Worm (Caenorhabditis elegans) whole organism, L4 larva: ENCODE data around the gene ZK402.2.

ENCODE experiments used
- F26F4.8 ChIP-seq: fragments of 200-800 bp; sonication (Bioruptor generic); conservative IDR thresholded peaks from 2 replicates; pipeline ENCODE4 v1.3.6; 2022; ENCODE audit warnings: missing genetic modification characterization, missing compliant biosample characterization
- F44E2.7 ChIP-seq: fragments of 200-800 bp; sonication (Bioruptor generic); IDR thresholded peaks from 2 replicates; pipeline ENCODE4 v2.1.2; 2022; ENCODE audit warnings: missing genetic modification characterization, missing compliant biosample characterization
- R02D3.7 ChIP-seq: fragments of 150-350 bp; sonication (generic microtip); optimal IDR thresholded peaks from 3 replicates; lab custom pipeline; 2014; ENCODE audit warnings: missing biosample characterization, missing genetic modification characterization
- T20F7.1 ChIP-seq: fragments of 200-800 bp; sonication (Bioruptor generic); optimal IDR thresholded peaks from 2 replicates; lab custom pipeline; 2018; ENCODE audit warnings: mild to moderate bottlenecking, missing genetic modification characterization, missing compliant biosample characterization
- T26A8.4 ChIP-seq: fragments of 200-800 bp; sonication (Bioruptor generic); IDR thresholded peaks from 2 replicates; pipeline ENCODE4 v1.3.6; 2022; ENCODE audit warnings: missing genetic modification characterization, missing compliant biosample characterization
- ZK337.2 ChIP-seq: fragments of 200-800 bp; sonication (Bioruptor generic); IDR thresholded peaks from 2 replicates; pipeline ENCODE4 v1.3.6; 2022; ENCODE audit warnings: missing genetic modification reagents, missing genetic modification characterization, missing compliant biosample characterization
- attf-4 ChIP-seq: sonication (generic microtip); optimal IDR thresholded peaks from 3 replicates; lab custom pipeline; 2017; ENCODE audit warnings: missing biosample characterization, missing genetic modification characterization
- ceh-32 ChIP-seq: sonication (generic microtip); optimal IDR thresholded peaks from 2 replicates; lab custom pipeline; 2016; ENCODE audit warnings: mild to moderate bottlenecking, missing genetic modification characterization, missing compliant biosample characterization; ENCODE audit not compliant: poor library complexity
- ceh-82 ChIP-seq: sonication (generic microtip); optimal IDR thresholded peaks from 2 replicates; lab custom pipeline; 2017; ENCODE audit warnings: missing biosample characterization, missing genetic modification characterization
- cey-2 ChIP-seq: sonication (generic microtip); optimal IDR thresholded peaks from 3 replicates; lab custom pipeline; 2017; ENCODE audit warnings: missing genetic modification characterization, mild to moderate bottlenecking, missing compliant biosample characterization, antibody characterized with exemption, borderline replicate concordance; ENCODE audit not compliant: insufficient read depth
- daf-12 ChIP-seq: fragments of 150-350 bp; optimal IDR thresholded peaks from 2 replicates; lab custom pipeline; 2014; ENCODE audit warnings: missing biosample characterization, missing genetic modification reagents, missing genetic modification characterization
- daf-16 ChIP-seq, 3 experiments: sonication (generic microtip); optimal IDR thresholded peaks; 2 replicates each; lab custom pipeline; 2016 to 2017; ENCODE audit warnings: missing genetic modification characterization in 3 of 3, missing genetic modification reagents in 3 of 3, mild to moderate bottlenecking in 2 of 3, missing compliant biosample characterization in 2 of 3, missing biosample characterization in 1 of 3, moderate library complexity in 1 of 3
- dmd-6 ChIP-seq: fragments of 200-800 bp; sonication (Bioruptor generic); IDR thresholded peaks from 2 replicates; pipeline ENCODE4 v1.3.6; 2022; ENCODE audit warnings: missing genetic modification reagents, missing genetic modification characterization, missing compliant biosample characterization
- dmd-9 ChIP-seq: fragments of 200-800 bp; sonication (Bioruptor generic); IDR thresholded peaks from 2 replicates; pipeline ENCODE4 v1.3.6; 2022; ENCODE audit warnings: missing genetic modification reagents, missing genetic modification characterization, missing compliant biosample characterization
- dpl-1 ChIP-seq: fragments of 150-350 bp; optimal IDR thresholded peaks from 2 replicates; lab custom pipeline; 2014; ENCODE audit warnings: missing biosample characterization, missing genetic modification reagents, missing genetic modification characterization
- dve-1 ChIP-seq: sonication (generic microtip); optimal IDR thresholded peaks from 2 replicates; lab custom pipeline; 2017; ENCODE audit warnings: antibody characterized with exemption, mild to moderate bottlenecking, missing genetic modification characterization, missing compliant biosample characterization; ENCODE audit not compliant: insufficient read depth
- egl-27 ChIP-seq: sonication (generic microtip); optimal IDR thresholded peaks from 3 replicates; lab custom pipeline; 2017; ENCODE audit warnings: missing biosample characterization, missing genetic modification reagents, missing genetic modification characterization
- egl-43 ChIP-seq: fragments of 200-800 bp; sonication (Bioruptor generic); IDR thresholded peaks from 2 replicates; pipeline ENCODE4 v1.3.6; 2022; ENCODE audit warnings: missing genetic modification reagents, missing genetic modification characterization, missing compliant biosample characterization
- fos-1 ChIP-seq: fragments of 150-350 bp; optimal IDR thresholded peaks from 2 replicates; lab custom pipeline; 2014; ENCODE audit warnings: missing biosample characterization, missing genetic modification characterization
- hif-1 ChIP-seq, 2 experiments: sonication (generic microtip); optimal IDR thresholded peaks; 2 replicates each; lab custom pipeline; 2016 to 2017; ENCODE audit warnings: missing compliant biosample characterization in 2 of 2, missing genetic modification characterization in 2 of 2, missing genetic modification reagents in 2 of 2, missing genotype in 2 of 2, mild to moderate bottlenecking in 1 of 2
- hlh-30 ChIP-seq: sonication (generic microtip); optimal IDR thresholded peaks from 2 replicates; lab custom pipeline; 2017; ENCODE audit warnings: antibody characterized with exemption, mild to moderate bottlenecking, missing genetic modification characterization, missing compliant biosample characterization; ENCODE audit not compliant: insufficient read depth
- hmg-1.1 ChIP-seq: fragments of 200-800 bp; sonication (Bioruptor generic); IDR thresholded peaks from 2 replicates; pipeline ENCODE4 v1.3.6; 2022; ENCODE audit warnings: missing genetic modification reagents, missing genetic modification characterization, missing compliant biosample characterization
- jun-1 ChIP-seq: fragments of 150-350 bp; optimal IDR thresholded peaks from 2 replicates; lab custom pipeline; 2014; ENCODE audit warnings: missing biosample characterization, missing genetic modification reagents, missing genetic modification characterization
- lin-1 ChIP-seq: fragments of 200-800 bp; sonication (Bioruptor generic); IDR thresholded peaks from 2 replicates; pipeline ENCODE4 v1.3.6; 2022; ENCODE audit warnings: missing genetic modification reagents, missing genetic modification characterization, missing compliant biosample characterization
- lin-15B ChIP-seq: fragments of 150-350 bp; sonication (generic microtip); optimal IDR thresholded peaks from 3 replicates; lab custom pipeline; 2014; ENCODE audit warnings: missing biosample characterization, missing genetic modification characterization
- lin-38 ChIP-seq: fragments of 200-800 bp; sonication (Bioruptor generic); IDR thresholded peaks from 2 replicates; pipeline ENCODE4 v1.3.6; 2022; ENCODE audit warnings: missing genetic modification reagents, missing genetic modification characterization, missing compliant biosample characterization
- lin-39 ChIP-seq: fragments of 150-350 bp; optimal IDR thresholded peaks from 2 replicates; lab custom pipeline; 2014; ENCODE audit warnings: missing biosample characterization, missing genetic modification reagents, missing genetic modification characterization
- madf-5 ChIP-seq, 2 experiments: fragments of 200-800 bp; sonication (Bioruptor generic); IDR thresholded peaks; 2 replicates each; pipeline ENCODE4 v1.3.6; 2022; ENCODE audit warnings: missing compliant biosample characterization in 2 of 2, missing genetic modification characterization in 2 of 2
- mdt-29 ChIP-seq: fragments of 200-800 bp; sonication (Bioruptor generic); IDR thresholded peaks from 2 replicates; pipeline ENCODE4 v1.3.6; 2022; ENCODE audit warnings: missing genetic modification reagents, missing genetic modification characterization, missing compliant biosample characterization
- mes-2 ChIP-seq: sonication (generic microtip); optimal IDR thresholded peaks from 2 replicates; lab custom pipeline; 2016; ENCODE audit warnings: missing genotype, mild to moderate bottlenecking, missing genetic modification characterization, missing compliant biosample characterization; ENCODE audit not compliant: poor library complexity, severe bottlenecking
- nhr-102 ChIP-seq: sonication (generic microtip); optimal IDR thresholded peaks from 2 replicates; lab custom pipeline; 2016; ENCODE audit warnings: mild to moderate bottlenecking, missing genetic modification characterization, moderate library complexity, missing compliant biosample characterization
- nhr-11 ChIP-seq: fragments of 150-350 bp; optimal IDR thresholded peaks from 2 replicates; lab custom pipeline; 2014; ENCODE audit warnings: missing biosample characterization, missing genetic modification characterization
- nhr-111 ChIP-seq: fragments of 200-800 bp; sonication (Bioruptor generic); optimal IDR thresholded peaks from 2 replicates; lab custom pipeline; 2018; ENCODE audit warnings: mild to moderate bottlenecking, missing genetic modification characterization, missing compliant biosample characterization
- nhr-237 ChIP-seq: sonication (generic microtip); optimal IDR thresholded peaks from 2 replicates; lab custom pipeline; 2017; ENCODE audit warnings: missing biosample characterization, missing genetic modification characterization
- nhr-25 ChIP-seq: sonication (generic microtip); optimal IDR thresholded peaks from 2 replicates; lab custom pipeline; 2017; ENCODE audit warnings: missing genetic modification characterization, mild to moderate bottlenecking, missing compliant biosample characterization, antibody characterized with exemption, moderate library complexity, borderline replicate concordance; ENCODE audit not compliant: insufficient read depth
- nhr-28 ChIP-seq: fragments of 150-350 bp; optimal IDR thresholded peaks from 2 replicates; lab custom pipeline; 2014; ENCODE audit warnings: missing biosample characterization, missing genetic modification characterization
- nhr-48 ChIP-seq: sonication (generic microtip); optimal IDR thresholded peaks from 2 replicates; lab custom pipeline; 2016; ENCODE audit warnings: mild to moderate bottlenecking, missing genetic modification characterization, missing compliant biosample characterization
- nhr-6 ChIP-seq: fragments of 150-350 bp; optimal IDR thresholded peaks from 2 replicates; lab custom pipeline; 2014; ENCODE audit warnings: missing biosample characterization, missing genetic modification characterization
- nhr-76 ChIP-seq: fragments of 150-350 bp; optimal IDR thresholded peaks from 2 replicates; lab custom pipeline; 2014; ENCODE audit warnings: missing biosample characterization, missing genetic modification characterization
- nhr-77 ChIP-seq: fragments of 150-350 bp; optimal IDR thresholded peaks from 2 replicates; lab custom pipeline; 2014; ENCODE audit warnings: missing biosample characterization, missing genetic modification characterization
- pqm-1 ChIP-seq: sonication (generic microtip); optimal IDR thresholded peaks from 2 replicates; lab custom pipeline; 2017; ENCODE audit warnings: missing biosample characterization, missing genetic modification characterization
- saeg-2 ChIP-seq: fragments of 200-800 bp; sonication (Bioruptor generic); IDR thresholded peaks from 2 replicates; pipeline ENCODE4 v1.3.6; 2022; ENCODE audit warnings: missing genetic modification reagents, missing genetic modification characterization, missing compliant biosample characterization
- sdz-12 ChIP-seq: fragments of 200-800 bp; sonication (Bioruptor generic); optimal IDR thresholded peaks from 2 replicates; lab custom pipeline; 2018; ENCODE audit warnings: mild to moderate bottlenecking, missing genetic modification characterization, missing compliant biosample characterization
- skn-1 ChIP-seq: fragments of 150-350 bp; optimal IDR thresholded peaks from 2 replicates; lab custom pipeline; 2014; ENCODE audit warnings: missing biosample characterization, missing genetic modification characterization
- snpc-1.2 ChIP-seq: fragments of 200-800 bp; sonication (Bioruptor generic); IDR thresholded peaks from 2 replicates; pipeline ENCODE4 v1.3.6; 2022; ENCODE audit warnings: missing genetic modification reagents, missing genetic modification characterization, missing compliant biosample characterization
- tra-1 ChIP-seq: fragments of 200-800 bp; sonication (Bioruptor generic); IDR thresholded peaks from 2 replicates; pipeline ENCODE4 v1.3.6; 2022; ENCODE audit warnings: missing genetic modification reagents, missing genetic modification characterization, missing compliant biosample characterization
- unc-39 ChIP-seq: sonication (generic microtip); optimal IDR thresholded peaks from 2 replicates; lab custom pipeline; 2017; ENCODE audit warnings: missing biosample characterization, missing genetic modification characterization
- zag-1 ChIP-seq: fragments of 150-350 bp; optimal IDR thresholded peaks from 2 replicates; lab custom pipeline; 2014; ENCODE audit warnings: missing biosample characterization, missing genetic modification characterization
- zfp-3 ChIP-seq: fragments of 200-800 bp; sonication (Bioruptor generic); conservative IDR thresholded peaks from 2 replicates; pipeline ENCODE4 v1.3.6; 2022; ENCODE audit warnings: missing genetic modification reagents, missing genetic modification characterization, missing compliant biosample characterization
- ztf-11 ChIP-seq: fragments of 150-350 bp; optimal IDR thresholded peaks from 2 replicates; lab custom pipeline; 2014; ENCODE audit warnings: missing biosample characterization, missing genetic modification characterization

ZK402.2 gene

ce11 chrX:1379391-1379790 is 24.2 kb upstream of the ZK402.2 start:
- peak; percentile 89; the same call in 1 of the 2 replicates for TF ChIP-seq F44E2.7 (GFP tag; lab: Robert Waterston, UW)
- no peak for TF ChIP-seq unc-39
- no peak for TF ChIP-seq ztf-11
- peak; percentile 56; the same call in 1 of the 2 replicates for TF ChIP-seq zfp-3 (GFP tag; lab: Robert Waterston, UW)
- TF ChIP-seq egl-27: no peak
- TF ChIP-seq nhr-28 (tag; lab: Kevin White, UChicago): no peak
- no peak for TF ChIP-seq T20F7.1 (GFP tag; lab: Kevin White, UChicago)
- TF ChIP-seq ceh-82 (tag; lab: Kevin White, UChicago): no peak
- TF ChIP-seq mdt-29: 0 out of 2 replicates have a peak, but pooled peaks have one; percentile 31
- TF ChIP-seq snpc-1.2 (GFP tag; lab: Robert Waterston, UW): peak; percentile 74
- peak; percentile 78 for TF ChIP-seq lin-38 (GFP tag; lab: Robert Waterston, UW)
- peak; percentile 91 for TF ChIP-seq dmd-9 (GFP tag; lab: Robert Waterston, UW)
- no peak for TF ChIP-seq nhr-25
- no peak for TF ChIP-seq zag-1 (tag; lab: Kevin White, UChicago)
- no peak for TF ChIP-seq lin-39 (tag; lab: Kevin White, UChicago)
- no peak for TF ChIP-seq sdz-12
- TF ChIP-seq tra-1 (GFP tag; lab: Robert Waterston, UW): peak; percentile 67
- TF ChIP-seq pqm-1: no peak
- TF ChIP-seq ceh-32 (tag; lab: Kevin White, UChicago): peak; percentile 20
- no peak for TF ChIP-seq nhr-6 (tag; lab: Kevin White, UChicago)
- peak; percentile 35 for TF ChIP-seq nhr-11 (tag; lab: Kevin White, UChicago)
- no peak for TF ChIP-seq daf-12
- TF ChIP-seq mes-2 (tag; lab: Kevin White, UChicago): peak; percentile 83
- TF ChIP-seq daf-16 (GFP tag; optimal IDR thresholded peaks at IDR 0.05; lab: Kevin White, UChicago): peak; percentile 61 to 66
- TF ChIP-seq daf-16 (tag; optimal IDR thresholded peaks at IDR 0.05; lab: Kevin White, UChicago): peak; percentile 73
- peak; percentile 30 for TF ChIP-seq nhr-77 (tag; lab: Kevin White, UChicago)
- no peak for TF ChIP-seq skn-1 (tag; lab: Kevin White, UChicago)
- TF ChIP-seq hlh-30 (tag; lab: Kevin White, UChicago): peak; percentile 55
- TF ChIP-seq jun-1 (tag; lab: Kevin White, UChicago): peak; percentile 34
- peak; percentile 60 for TF ChIP-seq nhr-111 (GFP tag; lab: Kevin White, UChicago)
- no peak for TF ChIP-seq fos-1 (tag; lab: Kevin White, UChicago)
- TF ChIP-seq saeg-2 (GFP tag; lab: Robert Waterston, UW): no peak
- TF ChIP-seq cey-2: no peak
- TF ChIP-seq hmg-1.1 (GFP tag; lab: Robert Waterston, UW): peak; percentile 96
- peak; percentile 67 for TF ChIP-seq nhr-48 (tag; lab: Kevin White, UChicago)
- no peak for TF ChIP-seq attf-4 (tag; lab: Kevin White, UChicago)
- peak; percentile 96 for TF ChIP-seq egl-43 (GFP tag; lab: Robert Waterston, UW)
- TF ChIP-seq lin-1 (GFP tag; lab: Robert Waterston, UW): peak; percentile 60; the same call in 1 of the 2 replicates
- no peak for TF ChIP-seq nhr-76 (tag; lab: Kevin White, UChicago)
- TF ChIP-seq dpl-1 (GFP tag; lab: Kevin White, UChicago): peak; percentile 4
- peak; percentile 77 for TF ChIP-seq dmd-6 (GFP tag; lab: Robert Waterston, UW)
- TF ChIP-seq nhr-237 (tag; lab: Kevin White, UChicago): no peak
- 0 out of 4 replicates have a peak, but pooled peaks have one; percentile 58 to 59 for TF ChIP-seq madf-5 (GFP tag; IDR thresholded peaks at IDR 0.05; lab: Robert Waterston, UW)
- TF ChIP-seq ZK337.2 (GFP tag; lab: Robert Waterston, UW): peak; percentile 52; the same call in 1 of the 2 replicates
- TF ChIP-seq R02D3.7 (tag; lab: Kevin White, UChicago): no peak
- TF ChIP-seq dve-1 (tag; lab: Kevin White, UChicago): peak; percentile 43
- peak; percentile 88 for TF ChIP-seq T26A8.4 (GFP tag; lab: Robert Waterston, UW)
- peak; percentile 87 for TF ChIP-seq nhr-102 (tag; lab: Kevin White, UChicago)
- peak; percentile 75; the same call in 1 of the 2 replicates for TF ChIP-seq F26F4.8 (GFP tag; lab: Robert Waterston, UW)
- TF ChIP-seq hif-1 (tag; optimal IDR thresholded peaks at IDR 0.05; lab: Kevin White, UChicago): peak in 1 of 2 experiments; percentile 25
- TF ChIP-seq lin-15B (tag; lab: Kevin White, UChicago): no peak
